Fruit fly (Drosophila melanogaster) whole organism, embryonic: ENCODE results near the gene CG31174.

Experiments
- Adf1 ChIP-seq: fragments of 200-800 bp; sonication (Bioruptor generic); IDR thresholded peaks from 2 replicates; pipeline ENCODE4 v1.3.6; 2022; ENCODE audit warnings: missing biosample characterization, missing genetic modification characterization
- Atf3 ChIP-seq: fragments of 200-800 bp; sonication (Bioruptor generic); optimal IDR thresholded peaks from 3 replicates; lab custom pipeline; 2016; ENCODE audit warnings: missing biosample characterization, missing genetic modification characterization
- B-H2 ChIP-seq: fragments of 200-800 bp; sonication (Bioruptor generic); optimal IDR thresholded peaks from 2 replicates; lab custom pipeline; 2018; ENCODE audit warnings: missing biosample characterization, mild to moderate bottlenecking, missing genetic modification characterization
- CG10274 ChIP-seq: fragments of 200-800 bp; sonication (Bioruptor generic); optimal IDR thresholded peaks from 3 replicates; lab custom pipeline; 2017; ENCODE audit warnings: missing biosample characterization, mild to moderate bottlenecking, missing genetic modification characterization
- CG12104 ChIP-seq: fragments of 200-800 bp; sonication (Bioruptor generic); optimal IDR thresholded peaks from 3 replicates; lab custom pipeline; 2016; ENCODE audit warnings: missing biosample characterization, missing genetic modification characterization
- CG1529 ChIP-seq: fragments of 200-800 bp; sonication (Bioruptor generic); optimal IDR thresholded peaks from 3 replicates; lab custom pipeline; 2018; ENCODE audit warnings: missing biosample characterization, missing genetic modification characterization
- CG17328 ChIP-seq: fragments of 200-800 bp; sonication (Bioruptor generic); IDR thresholded peaks from 2 replicates; pipeline ENCODE4 v1.3.6; 2022; ENCODE audit warnings: missing biosample characterization, missing genetic modification characterization
- CG17359 ChIP-seq: fragments of 200-800 bp; sonication (Bioruptor generic); optimal IDR thresholded peaks from 3 replicates; lab custom pipeline; 2018; ENCODE audit warnings: missing biosample characterization, mild to moderate bottlenecking, missing genetic modification characterization, moderate library complexity
- CG17568 ChIP-seq: fragments of 200-800 bp; sonication (Bioruptor generic); optimal IDR thresholded peaks from 2 replicates; lab custom pipeline; 2018; ENCODE audit warnings: missing biosample characterization, mild to moderate bottlenecking, missing genetic modification characterization, moderate library complexity
- CG18599 ChIP-seq: fragments of 200-800 bp; sonication (Bioruptor generic); optimal IDR thresholded peaks from 3 replicates; lab custom pipeline; 2017; ENCODE audit warnings: missing biosample characterization, missing genetic modification characterization, mild to moderate bottlenecking, moderate library complexity, missing genetic modification reagents
- CG2678 ChIP-seq: fragments of 200-800 bp; sonication (Bioruptor generic); optimal IDR thresholded peaks from 3 replicates; lab custom pipeline; 2019; ENCODE audit warnings: missing biosample characterization, mild to moderate bottlenecking, missing genetic modification characterization, moderate library complexity
- CG34224 ChIP-seq: fragments of 200-800 bp; sonication (Bioruptor generic); IDR thresholded peaks from 3 replicates; pipeline ENCODE4 v1.3.6; 2022; ENCODE audit warnings: missing biosample characterization, missing genetic modification characterization; ENCODE audit not compliant: partially characterized antibody
- CG34376 ChIP-seq: fragments of 200-800 bp; sonication (Bioruptor generic); optimal IDR thresholded peaks from 2 replicates; lab custom pipeline; 2018; ENCODE audit warnings: missing biosample characterization, mild to moderate bottlenecking, missing genetic modification characterization
- CG4404 ChIP-seq: fragments of 200-800 bp; sonication (Bioruptor generic); IDR thresholded peaks from 2 replicates; pipeline ENCODE4 v1.3.6; 2022; ENCODE audit warnings: missing biosample characterization, missing genetic modification characterization
- CG5953 ChIP-seq: fragments of 200-800 bp; sonication (Bioruptor generic); IDR thresholded peaks from 2 replicates; pipeline ENCODE4 v1.3.6; 2022; ENCODE audit warnings: missing biosample characterization, missing genetic modification characterization
- CG6654 ChIP-seq: fragments of 200-800 bp; sonication (Bioruptor generic); optimal IDR thresholded peaks from 2 replicates; lab custom pipeline; 2017; ENCODE audit warnings: missing biosample characterization, mild to moderate bottlenecking, missing genetic modification characterization
- CG7357 ChIP-seq: fragments of 200-800 bp; sonication (Bioruptor generic); IDR thresholded peaks from 3 replicates; pipeline ENCODE4 v1.3.6; 2022; ENCODE audit warnings: missing biosample characterization, missing genetic modification characterization
- CG9932 ChIP-seq: fragments of 200-800 bp; sonication (Bioruptor generic); IDR thresholded peaks from 2 replicates; pipeline ENCODE4 v1.3.6; 2022; ENCODE audit warnings: missing biosample characterization, missing genetic modification characterization
- D19B ChIP-seq: fragments of 200-800 bp; sonication (Bioruptor generic); optimal IDR thresholded peaks from 2 replicates; lab custom pipeline; 2017; ENCODE audit warnings: missing biosample characterization, mild to moderate bottlenecking, missing genetic modification characterization
- Deaf1 ChIP-seq: fragments of 200-800 bp; optimal IDR thresholded peaks from 3 replicates; lab custom pipeline; 2019; ENCODE audit warnings: missing biosample characterization, mild to moderate bottlenecking, missing genetic modification characterization, moderate library complexity
- Drgx ChIP-seq: fragments of 200-800 bp; sonication (Bioruptor generic); IDR thresholded peaks from 2 replicates; pipeline ENCODE4 v1.3.6; 2022; ENCODE audit warnings: missing biosample characterization, missing genetic modification characterization
- E2f1 ChIP-seq: fragments of 200-800 bp; sonication (Bioruptor generic); IDR thresholded peaks from 2 replicates; pipeline ENCODE4 v1.3.6; 2022; ENCODE audit warnings: missing biosample characterization, missing genetic modification characterization
- Ets97D ChIP-seq: fragments of 200-800 bp; sonication (Bioruptor generic); optimal IDR thresholded peaks from 3 replicates; lab custom pipeline; 2016; ENCODE audit warnings: missing biosample characterization, missing genetic modification characterization
- Hr78 ChIP-seq, 2 experiments: fragments of 200-800 bp in 1 of 2; fragments of >200 bp in 1 of 2; sonication (Bioruptor generic) in 1 of 2; optimal IDR thresholded peaks; 2 replicates each; lab custom pipeline; 2017 to 2019; ENCODE audit warnings: missing biosample characterization in 2 of 2, missing genetic modification characterization in 2 of 2, mild to moderate bottlenecking in 1 of 2, moderate library complexity in 1 of 2
- MTF-1 ChIP-seq: fragments of 200-800 bp; sonication (Bioruptor generic); optimal IDR thresholded peaks from 2 replicates; lab custom pipeline; 2018; ENCODE audit warnings: missing biosample characterization, mild to moderate bottlenecking, missing genetic modification characterization, borderline replicate concordance
- Myb ChIP-seq: fragments of 200-800 bp; sonication (Bioruptor generic); optimal IDR thresholded peaks from 2 replicates; lab custom pipeline; 2016; ENCODE audit warnings: missing biosample characterization, missing genetic modification characterization
- Rx ChIP-seq: fragments of 200-800 bp; sonication (Bioruptor generic); IDR thresholded peaks from 2 replicates; pipeline ENCODE4 v1.3.6; 2022; ENCODE audit warnings: missing biosample characterization, missing genetic modification characterization
- YL-1 ChIP-seq: fragments of 200-800 bp; sonication (Bioruptor generic); optimal IDR thresholded peaks from 3 replicates; lab custom pipeline; 2017; ENCODE audit warnings: missing biosample characterization, mild to moderate bottlenecking, missing genetic modification characterization
- bcd ChIP-seq: fragments of 200-800 bp; sonication (Bioruptor generic); optimal IDR thresholded peaks from 2 replicates; lab custom pipeline; 2017; ENCODE audit warnings: missing biosample characterization, mild to moderate bottlenecking, missing genetic modification characterization
- bigmax ChIP-seq: fragments of 200-800 bp; sonication (Bioruptor generic); optimal IDR thresholded peaks from 2 replicates; lab custom pipeline; 2018; ENCODE audit warnings: missing biosample characterization, mild to moderate bottlenecking, missing genetic modification characterization
- chm ChIP-seq: fragments of 200-800 bp; sonication (Bioruptor generic); IDR thresholded peaks from 2 replicates; pipeline ENCODE4 v1.3.6; 2022; ENCODE audit warnings: missing biosample characterization, missing genetic modification characterization
- dan ChIP-seq: fragments of 200-800 bp; sonication (Bioruptor generic); IDR thresholded peaks from 2 replicates; pipeline ENCODE4 v1.3.6; 2022; ENCODE audit warnings: missing biosample characterization, missing genetic modification characterization
- fru ChIP-seq: fragments of >200 bp; optimal IDR thresholded peaks from 2 replicates; lab custom pipeline; 2017
- gce ChIP-seq: fragments of 200-800 bp; sonication (Bioruptor generic); IDR thresholded peaks from 3 replicates; pipeline ENCODE4 v1.3.6; 2022; ENCODE audit warnings: missing biosample characterization, missing genetic modification characterization
- lola ChIP-seq, 3 experiments: fragments of >200 bp in 2 of 3; fragments of 200-800 bp in 1 of 3; sonication (Bioruptor generic) in 1 of 3; optimal IDR thresholded peaks; 2 replicates each; lab custom pipeline; 2017 to 2019; ENCODE audit warnings: missing biosample characterization in 3 of 3, missing genetic modification characterization in 3 of 3, mild to moderate bottlenecking in 1 of 3, moderate library complexity in 1 of 3
- lov ChIP-seq, 2 experiments: fragments of 200-800 bp in 1 of 2; fragments of >200 bp in 1 of 2; sonication (Bioruptor generic) in 1 of 2; IDR thresholded peaks in 1 of 2; optimal IDR thresholded peaks in 1 of 2; 2 replicates in 1 of 2; 3 replicates in 1 of 2; pipeline versions ENCODE4 v1.3.6 to Lab custom; 2017 to 2022; ENCODE audit warnings: missing biosample characterization in 1 of 2, missing genetic modification characterization in 1 of 2
- mam ChIP-seq: fragments of 200-800 bp; sonication (Bioruptor generic); optimal IDR thresholded peaks from 3 replicates; lab custom pipeline; 2016; ENCODE audit warnings: missing biosample characterization, missing genetic modification characterization
- nmo ChIP-seq: fragments of 200-800 bp; sonication (Bioruptor generic); optimal IDR thresholded peaks from 2 replicates; lab custom pipeline; 2018; ENCODE audit warnings: missing biosample characterization, mild to moderate bottlenecking, missing genetic modification characterization, moderate library complexity
- org-1 ChIP-seq: fragments of 200-800 bp; sonication (Bioruptor generic); optimal IDR thresholded peaks from 2 replicates; lab custom pipeline; 2017; ENCODE audit warnings: missing biosample characterization, missing genetic modification characterization
- pan ChIP-seq, 4 experiments: fragments of >200 bp in 3 of 4; fragments of 200-800 bp in 1 of 4; sonication (Bioruptor generic) in 1 of 4; optimal IDR thresholded peaks in 3 of 4; IDR thresholded peaks in 1 of 4; 2 replicates each; pipeline versions ENCODE4 v1.3.6 to Lab custom; 2017 to 2022; ENCODE audit warnings: missing biosample characterization in 2 of 4, missing genetic modification characterization in 2 of 4, mixed read lengths in 1 of 4
- peb ChIP-seq: fragments of 200-800 bp; sonication (Bioruptor generic); IDR thresholded peaks from 2 replicates; pipeline ENCODE4 v1.3.6; 2022; ENCODE audit warnings: missing biosample characterization, missing genetic modification characterization
- pros ChIP-seq: fragments of 200-800 bp; sonication (Bioruptor generic); optimal IDR thresholded peaks from 3 replicates; lab custom pipeline; 2019; ENCODE audit warnings: missing biosample characterization, mild to moderate bottlenecking, missing genetic modification characterization, moderate library complexity
- psq ChIP-seq: fragments of 200-800 bp; sonication (Bioruptor generic); optimal IDR thresholded peaks from 2 replicates; lab custom pipeline; 2017; ENCODE audit warnings: missing biosample characterization, missing genetic modification characterization
- rib ChIP-seq: fragments of 200-800 bp; sonication (Bioruptor generic); IDR thresholded peaks from 2 replicates; pipeline ENCODE4 v1.3.6; 2022; ENCODE audit warnings: missing biosample characterization, missing genetic modification characterization
- run ChIP-seq: fragments of 200-800 bp; sonication (Bioruptor generic); optimal IDR thresholded peaks from 3 replicates; lab custom pipeline; 2018; ENCODE audit warnings: missing biosample characterization, mild to moderate bottlenecking, missing genetic modification characterization
- salm ChIP-seq: fragments of 200-800 bp; sonication (Bioruptor generic); optimal IDR thresholded peaks from 2 replicates; lab custom pipeline; 2018; ENCODE audit warnings: missing biosample characterization, mild to moderate bottlenecking, missing genetic modification characterization
- stc ChIP-seq: fragments of 200-800 bp; sonication (Bioruptor generic); IDR thresholded peaks from 2 replicates; pipeline ENCODE4 v1.3.6; 2022; ENCODE audit warnings: missing biosample characterization, missing genetic modification characterization
- tap ChIP-seq: fragments of 200-800 bp; optimal IDR thresholded peaks from 3 replicates; lab custom pipeline; 2019; ENCODE audit warnings: missing biosample characterization, mild to moderate bottlenecking, missing genetic modification characterization, moderate library complexity
- unpg ChIP-seq: fragments of 200-800 bp; sonication (Bioruptor generic); optimal IDR thresholded peaks from 3 replicates; lab custom pipeline; 2018; ENCODE audit warnings: missing biosample characterization, mild to moderate bottlenecking, missing genetic modification characterization, moderate library complexity

CG31174 gene

dm6 chr3R:21823699-21824406 is 45.5 kb downstream of the CG31174 start (continued):
- TF ChIP-seq CG10274 (GFP tag; lab: Kevin White, UChicago) (no peak), CG2678 (tag; lab: Kevin White, UChicago) (peak; percentile 61), run (no peak), peb (GFP tag; lab: Robert Waterston, UW) (no peak), dan (GFP tag; lab: Robert Waterston, UW) (no peak), tap (tag; lab: Kevin White, UChicago) (peak; percentile 47), lola (GFP tag; optimal IDR thresholded peaks at IDR 0.05; lab: Kevin White, UChicago) (peak in 1 of 3 experiments; percentile 54), CG17359 (peak; percentile 36), CG34224 (GFP tag; lab: Robert Waterston, UW) (no peak), CG18599 (peak; percentile 11), YL-1 (no peak), fru (lab: Kevin White, UChicago) (no peak), Drgx (no peak), gce (GFP tag; lab: Robert Waterston, UW) (no peak), CG6654 (GFP tag; lab: Kevin White, UChicago) (no peak), rib (GFP tag; lab: Robert Waterston, UW) (no peak), Ets97D (no peak), nmo (peak; percentile 37), psq (no peak), org-1 (GFP tag; lab: Kevin White, UChicago) (no peak), CG1529 (GFP tag; lab: Kevin White, UChicago) (no peak), stc (GFP tag; lab: Robert Waterston, UW) (no peak), CG4404 (peak; percentile 51), Deaf1 (tag; lab: Kevin White, UChicago) (no peak), MTF-1 (GFP tag; lab: Kevin White, UChicago) (no peak), mam (GFP tag; lab: Kevin White, UChicago) (no peak), bcd (GFP tag; lab: Kevin White, UChicago) (peak; percentile 33), Hr78 (GFP tag; optimal IDR thresholded peaks at IDR 0.05; lab: Kevin White, UChicago) (no peak), salm (no peak), CG7357 (GFP tag; lab: Robert Waterston, UW) (no peak), pan (optimal IDR thresholded peaks at IDR 0.05; lab: Kevin White, UChicago) (no peak), pan (GFP tag; optimal IDR thresholded peaks at IDR 0.05 in 1 of 2, IDR thresholded peaks at IDR 0.05 in 1 of 2) (no peak), Atf3 (GFP tag; lab: Kevin White, UChicago) (no peak), D19B (GFP tag; lab: Kevin White, UChicago) (no peak), CG17568 (no peak), B-H2 (GFP tag; lab: Kevin White, UChicago) (no peak), Rx (no peak), CG5953 (GFP tag; lab: Robert Waterston, UW) (no peak), CG12104 (GFP tag; lab: Kevin White, UChicago) (peak; percentile 6), CG9932 (GFP tag; lab: Robert Waterston, UW) (no peak), bigmax (GFP tag; lab: Kevin White, UChicago) (no peak), E2f1 (0 out of 2 replicates have a peak, but pooled peaks have one; percentile 10), CG17328 (no peak), lov (optimal IDR thresholded peaks at IDR 0.05; lab: Kevin White, UChicago) (no peak), lov (GFP tag; IDR thresholded peaks at IDR 0.05; lab: Robert Waterston, UW) (no peak), Myb (GFP tag; lab: Kevin White, UChicago) (no peak), Adf1 (GFP tag; lab: Robert Waterston, UW) (no peak), pros (GFP tag; lab: Kevin White, UChicago) (no peak), chm (GFP tag; lab: Robert Waterston, UW) (no peak), unpg (GFP tag; lab: Kevin White, UChicago) (no peak), CG34376 (GFP tag; lab: Kevin White, UChicago) (no peak)
